Fruit fly (Drosophila melanogaster): ENCODE measurements around the gene CG3982.
A peak's percentile ranks its signal among the peaks of the same experiment; 100 is the strongest.

Gene CG3982

dm6 chr3L:9381602-9382001, 35.6 kb downstream of the CG3982 start, which contains the start of gene Hsp23 (continued):
- no peak for TF ChIP-seq seq (GFP tag; IDR thresholded peaks at IDR 0.05)
- TF ChIP-seq aop (GFP tag; IDR thresholded peaks at IDR 0.05): no peak
- TF ChIP-seq CG2116 (GFP tag; optimal IDR thresholded peaks at IDR 0.05): no peak
- no peak for TF ChIP-seq CG6175 (GFP tag; IDR thresholded peaks at IDR 0.05)
- no peak for TF ChIP-seq CG6254 (GFP tag; optimal IDR thresholded peaks at IDR 0.05)
- TF ChIP-seq Awh (GFP tag; IDR thresholded peaks at IDR 0.05): no peak
- no peak for TF ChIP-seq grau (tag; optimal IDR thresholded peaks at IDR 0.05)
- TF ChIP-seq insv (GFP tag; optimal IDR thresholded peaks at IDR 0.05): peak in 1 of 2 experiments; percentile 40
- TF ChIP-seq Deaf1 (tag; optimal IDR thresholded peaks at IDR 0.05): peak; percentile 77
- TF ChIP-seq Lhr (GFP tag; optimal IDR thresholded peaks at IDR 0.05): no peak
- TF ChIP-seq cas (GFP tag; IDR thresholded peaks at IDR 0.05): no peak
- TF ChIP-seq br (optimal IDR thresholded peaks at IDR 0.05): no peak
- no peak for TF ChIP-seq disco-r (GFP tag; optimal IDR thresholded peaks at IDR 0.05)
- TF ChIP-seq wek (GFP tag; optimal IDR thresholded peaks at IDR 0.05): peak; percentile 5
- TF ChIP-seq GATAe (GFP tag; conservative IDR thresholded peaks at IDR 0.05): no peak
- no peak for TF ChIP-seq bcd (GFP tag; optimal IDR thresholded peaks at IDR 0.05)
- TF ChIP-seq Mes4 (GFP tag; optimal IDR thresholded peaks at IDR 0.05): no peak
- TF ChIP-seq peb (GFP tag; IDR thresholded peaks at IDR 0.05): no peak
- TF ChIP-seq bsh (GFP tag; optimal IDR thresholded peaks at IDR 0.05): no peak
- no peak for TF ChIP-seq Stat92E (GFP tag; optimal IDR thresholded peaks at IDR 0.05)
- no peak for TF ChIP-seq CG13624 (GFP tag; optimal IDR thresholded peaks at IDR 0.05)
- TF ChIP-seq CG30020 (tag; optimal IDR thresholded peaks at IDR 0.05): peak; percentile 21
- no peak for TF ChIP-seq slp2 (GFP tag; optimal IDR thresholded peaks at IDR 0.05)
- TF ChIP-seq amos (GFP tag; IDR thresholded peaks at IDR 0.05; ENCODE audit: partially characterized antibody): peak; percentile 37; the same call in 1 of the 2 replicates
- no peak for TF ChIP-seq CG16779 (GFP tag; IDR thresholded peaks at IDR 0.05)
- TF ChIP-seq Dbx (GFP tag; IDR thresholded peaks at IDR 0.05): no peak
- no peak for TF ChIP-seq Ets65A (GFP tag)
- TF ChIP-seq chm (GFP tag; IDR thresholded peaks at IDR 0.05): no peak
- no peak for TF ChIP-seq Chrac-16 (GFP tag; optimal IDR thresholded peaks at IDR 0.05)
- TF ChIP-seq CG1233 (GFP tag; optimal IDR thresholded peaks at IDR 0.05): no peak
- TF ChIP-seq Hr39 (optimal IDR thresholded peaks at IDR 0.05): no peak
- no peak for TF ChIP-seq prd (optimal IDR thresholded peaks at IDR 0.05)
- TF ChIP-seq prd (GFP tag; IDR thresholded peaks at IDR 0.05): no peak
- no peak for TF ChIP-seq luna (GFP tag; optimal IDR thresholded peaks at IDR 0.05)
- no peak for TF ChIP-seq CG8944 (GFP tag; optimal IDR thresholded peaks at IDR 0.05)
- no peak for TF ChIP-seq CG16863 (GFP tag; optimal IDR thresholded peaks at IDR 0.05)
- TF ChIP-seq CG11456 (GFP tag; IDR thresholded peaks at IDR 0.05): no peak
- TF ChIP-seq al (GFP tag; IDR thresholded peaks at IDR 0.05): no peak
- TF ChIP-seq CG3163 (GFP tag; optimal IDR thresholded peaks at IDR 0.05): no peak
- no peak for TF ChIP-seq caup (GFP tag; optimal IDR thresholded peaks at IDR 0.05; ENCODE audit: severe bottlenecking)
- TF ChIP-seq repo (GFP tag; optimal IDR thresholded peaks at IDR 0.05): no peak
- no peak for TF ChIP-seq inv (GFP tag; IDR thresholded peaks at IDR 0.05; ENCODE audit: partially characterized antibody)
- no peak for TF ChIP-seq NC2β (GFP tag; optimal IDR thresholded peaks at IDR 0.05)
- TF ChIP-seq ro (GFP tag; IDR thresholded peaks at IDR 0.05): no peak
- TF ChIP-seq Poxn (GFP tag; IDR thresholded peaks at IDR 0.05): no peak
- no peak for TF ChIP-seq grn (GFP tag; optimal IDR thresholded peaks at IDR 0.05)
- no peak for TF ChIP-seq CG8924 (tag; optimal IDR thresholded peaks at IDR 0.05)
- no peak for TF ChIP-seq CG6689 (GFP tag; IDR thresholded peaks at IDR 0.05)
- no peak for TF ChIP-seq Gug (GFP tag; IDR thresholded peaks at IDR 0.05)
- no peak for TF ChIP-seq sc (optimal IDR thresholded peaks at IDR 0.05)
- no peak for TF ChIP-seq sc (GFP tag; optimal IDR thresholded peaks at IDR 0.05)
- peak; percentile 11 for TF ChIP-seq CG33557 (GFP tag; optimal IDR thresholded peaks at IDR 0.05)
- no peak for TF ChIP-seq odd (GFP tag; optimal IDR thresholded peaks at IDR 0.05)
- no peak for TF ChIP-seq CG6854 (GFP tag; optimal IDR thresholded peaks at IDR 0.05)

Measured in whole organism, embryonic.